Fruit fly (Drosophila melanogaster) whole organism, wandering third instar larva: ENCODE data around the gene AANATL3.

Source experiments
- Dif ChIP-seq: fragments of 200-275, 200-300 bp; sonication (Bioruptor generic); optimal IDR thresholded peaks from 2 replicates; lab custom pipeline; 2018; ENCODE audit warnings: missing biosample characterization, missing genetic modification characterization; ENCODE audit not compliant: partially characterized antibody
- Hnf4 ChIP-seq: fragments of 200-800 bp; sonication (Bioruptor generic); optimal IDR thresholded peaks from 2 replicates; lab custom pipeline; 2016; ENCODE audit warnings: missing biosample characterization, mild to moderate bottlenecking, missing genetic modification characterization
- Hr78 ChIP-seq: fragments of >200 bp; optimal IDR thresholded peaks from 2 replicates; lab custom pipeline; 2017; ENCODE audit warnings: missing biosample characterization, missing genetic modification characterization
- Hr83 ChIP-seq: fragments of 200-300 bp; sonication (Bioruptor generic); optimal IDR thresholded peaks from 2 replicates; lab custom pipeline; 2016; ENCODE audit warnings: missing biosample characterization, mild to moderate bottlenecking, missing genetic modification characterization, moderate library complexity; ENCODE audit not compliant: poor library complexity, severe bottlenecking
- Myc ChIP-seq: fragments of >200 bp; optimal IDR thresholded peaks from 2 replicates; lab custom pipeline; 2017
- N ChIP-seq: fragments of >200 bp; optimal IDR thresholded peaks from 2 replicates; lab custom pipeline; 2018; ENCODE audit warnings: missing biosample characterization, missing external identifiers, missing genetic modification characterization
- Sp1 ChIP-seq: fragments of 200-800 bp; sonication (Bioruptor generic); optimal IDR thresholded peaks from 3 replicates; lab custom pipeline; 2019; ENCODE audit warnings: missing biosample characterization, mild to moderate bottlenecking, missing genetic modification characterization, moderate library complexity
- jim ChIP-seq: fragments of 175-275, 200-325 bp; sonication (Bioruptor generic); optimal IDR thresholded peaks from 2 replicates; lab custom pipeline; 2016; ENCODE audit warnings: missing biosample characterization, mild to moderate bottlenecking, missing genetic modification characterization
- sage ChIP-seq: fragments of 200-800 bp; sonication (Bioruptor generic); optimal IDR thresholded peaks from 2 replicates; lab custom pipeline; 2016; ENCODE audit warnings: missing biosample characterization, mild to moderate bottlenecking, missing genetic modification characterization
- tai ChIP-seq: sonication (Bioruptor generic); optimal IDR thresholded peaks from 2 replicates; lab custom pipeline; 2016; ENCODE audit warnings: missing biosample characterization, missing genetic modification characterization
- usp ChIP-seq: fragments of >200 bp; optimal IDR thresholded peaks from 2 replicates; lab custom pipeline; 2017; ENCODE audit warnings: missing biosample characterization, missing genetic modification characterization

DNA sequence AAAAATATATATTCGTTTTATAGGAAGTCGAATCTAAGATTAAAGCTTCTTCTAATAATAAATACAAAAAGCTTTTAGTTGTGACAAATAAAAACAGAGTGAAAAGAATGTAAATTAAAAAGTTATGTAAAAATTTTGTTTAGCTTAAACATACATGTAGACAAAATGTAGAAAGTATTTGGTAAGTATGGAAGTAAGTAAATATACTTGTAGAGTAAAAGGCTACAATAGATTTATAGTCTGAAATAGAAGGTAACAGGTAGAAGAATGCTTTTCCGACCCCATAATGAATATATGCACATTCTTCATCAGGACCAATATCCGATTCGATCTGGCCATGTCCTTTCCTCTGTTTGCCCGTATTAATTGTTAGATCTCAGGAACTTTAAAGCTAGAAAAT lies 1.3 kb downstream of the AANATL3 start:
- TF ChIP-seq N (GFP tag; lab: Kevin White, UChicago) (no peak), Sp1 (GFP tag; lab: Kevin White, UChicago) (no peak), Myc (lab: Kevin White, UChicago) (no peak), jim (GFP tag; lab: Kevin White, UChicago) (no peak), usp (GFP tag; lab: Kevin White, UChicago) (no peak), Hr78 (GFP tag; lab: Kevin White, UChicago) (no peak), Hnf4 (GFP tag; lab: Kevin White, UChicago) (no peak), tai (GFP tag; lab: Kevin White, UChicago) (no peak), Dif (GFP tag; lab: Kevin White, UChicago) (no peak), Hr83 (no peak), sage (no peak)
